Worm (Caenorhabditis elegans): ENCODE data around the gene C10A4.6.

The C10A4.6 gene

ce11 chrX:7371945-7372344 is 18.4 kb upstream of the C10A4.6 start:
- TF ChIP-seq ceh-82 (tag; optimal IDR thresholded peaks at IDR 0.05) (no peak), egl-5 (tag; optimal IDR thresholded peaks at IDR 0.05) (no peak), pqm-1 (tag; optimal IDR thresholded peaks at IDR 0.05) (no peak), elt-2 (tag; optimal IDR thresholded peaks at IDR 0.05) (no peak), ceh-9 (tag; optimal IDR thresholded peaks at IDR 0.05) (no peak), fkh-2 (tag; optimal IDR thresholded peaks at IDR 0.05) (no peak), ZK546.5 (tag; optimal IDR thresholded peaks at IDR 0.05) (no peak), zag-1 (tag; optimal IDR thresholded peaks at IDR 0.05) (no peak), ceh-16 (tag; optimal IDR thresholded peaks at IDR 0.05) (no peak), nhr-237 (tag; optimal IDR thresholded peaks at IDR 0.05) (no peak), elt-3 (tag; optimal IDR thresholded peaks at IDR 0.05) (no peak), R02D3.7 (tag; optimal IDR thresholded peaks at IDR 0.05) (no peak), ztf-4 (tag; optimal IDR thresholded peaks at IDR 0.05) (no peak), pha-4 (tag; optimal IDR thresholded peaks at IDR 0.05) (no peak), ceh-28 (tag; optimal IDR thresholded peaks at IDR 0.05) (no peak), egl-27 (tag; optimal IDR thresholded peaks at IDR 0.05) (no peak), lsy-12 (tag; optimal IDR thresholded peaks at IDR 0.05) (no peak), nhr-28 (tag; optimal IDR thresholded peaks at IDR 0.05) (no peak)

- TF ChIP-seq fkh-2 (tag; optimal IDR thresholded peaks at IDR 0.05) = no peak
- no peak for TF ChIP-seq nhr-11 (tag; optimal IDR thresholded peaks at IDR 0.05)
- no peak for TF ChIP-seq lsy-12 (tag; optimal IDR thresholded peaks at IDR 0.05)
- peak; percentile 37 for TF ChIP-seq fkh-10 (GFP tag; optimal IDR thresholded peaks at IDR 0.05)
- TF ChIP-seq snpc-4 (tag; optimal IDR thresholded peaks at IDR 0.05) = no peak
- no peak for TF ChIP-seq nfya-1 (tag; optimal IDR thresholded peaks at IDR 0.05; ENCODE audit: insufficient read depth)
- no peak for TF ChIP-seq nhr-23 (tag; optimal IDR thresholded peaks at IDR 0.05)
- no peak for TF ChIP-seq elt-1 (tag; optimal IDR thresholded peaks at IDR 0.05)
Measured at ce11 chrX:7376941-7377340, 13.4 kb upstream of the C10A4.6 start, which contains the start of gene npr-8. npr-8 (plus strand) TSS chrX:7377302.

ce11 chrX:7378608-7379007 is 11.8 kb upstream of the C10A4.6 start:
- TF ChIP-seq nhr-43 (tag; optimal IDR thresholded peaks at IDR 0.05; ENCODE audit: poor library complexity, severe bottlenecking) = peak; percentile 11
- TF ChIP-seq lin-39 (tag; optimal IDR thresholded peaks at IDR 0.05) = no peak

- TF ChIP-seq ceh-9 (tag; optimal IDR thresholded peaks at IDR 0.05) = no peak
- no peak for TF ChIP-seq nhr-77 (tag; optimal IDR thresholded peaks at IDR 0.05)
- no peak for TF ChIP-seq nhr-237 (tag; optimal IDR thresholded peaks at IDR 0.05)
- TF ChIP-seq ZK546.5 (tag; optimal IDR thresholded peaks at IDR 0.05) = no peak
- TF ChIP-seq jun-1 (tag; optimal IDR thresholded peaks at IDR 0.05) = no peak
- no peak for TF ChIP-seq nhr-12 (tag; optimal IDR thresholded peaks at IDR 0.05)
- no peak for TF ChIP-seq unc-62 (GFP tag; optimal IDR thresholded peaks at IDR 0.05)
- no peak for TF ChIP-seq lsy-12 (tag; optimal IDR thresholded peaks at IDR 0.05)
- no peak for TF ChIP-seq zag-1 (tag; optimal IDR thresholded peaks at IDR 0.05)
- no peak for TF ChIP-seq elt-1 (tag; optimal IDR thresholded peaks at IDR 0.05)
- no peak for TF ChIP-seq fos-1 (tag; optimal IDR thresholded peaks at IDR 0.05)
Measured at ce11 chrX:7393167-7393566, 2.8 kb downstream of the C10A4.6 start, which contains the start of gene gad-2. gad-2 (plus strand) TSS chrX:7393467.

ce11 chrX:7397935-7398334 is 7.6 kb downstream of the C10A4.6 start, which contains the start of gene C10A4.13:
C10A4.13 (minus strand) TSS chrX:7398035.
- no peak for TF ChIP-seq fkh-2 (tag; optimal IDR thresholded peaks at IDR 0.05)
- TF ChIP-seq tbx-2 (tag; optimal IDR thresholded peaks at IDR 0.05) = no peak
- TF ChIP-seq snpc-4 (tag; optimal IDR thresholded peaks at IDR 0.05) = no peak
- TF ChIP-seq fos-1 (tag; optimal IDR thresholded peaks at IDR 0.05) = no peak
- no peak for TF ChIP-seq ceh-28 (tag; optimal IDR thresholded peaks at IDR 0.05)
- no peak for TF ChIP-seq pha-4 (tag; optimal IDR thresholded peaks at IDR 0.05)
- no peak for TF ChIP-seq ceh-16 (tag; optimal IDR thresholded peaks at IDR 0.05)
- TF ChIP-seq elt-3 (tag; optimal IDR thresholded peaks at IDR 0.05) = no peak
- TF ChIP-seq elt-2 (tag; optimal IDR thresholded peaks at IDR 0.05) = no peak
- no peak for TF ChIP-seq lin-39 (tag; optimal IDR thresholded peaks at IDR 0.05)
- TF ChIP-seq ztf-11 (tag; optimal IDR thresholded peaks at IDR 0.05) = no peak
- TF ChIP-seq R02D3.7 (tag; optimal IDR thresholded peaks at IDR 0.05) = no peak
- no peak for TF ChIP-seq mdl-1 (tag; optimal IDR thresholded peaks at IDR 0.05)
- TF ChIP-seq egl-5 (tag; optimal IDR thresholded peaks at IDR 0.05) = no peak
- no peak for TF ChIP-seq daf-12 (tag; optimal IDR thresholded peaks at IDR 0.05)
- no peak for TF ChIP-seq ceh-82 (tag; optimal IDR thresholded peaks at IDR 0.05)

Measured in whole organism, L3 larva.